Worm (Caenorhabditis elegans): ENCODE measurements around the gene F08F3.8.

ce11 chrV:5447057-5447456 lies 14.7 kb upstream of the F08F3.8 start:
- no peak for TF ChIP-seq nhr-41 (GFP tag; IDR thresholded peaks at IDR 0.05)
- no peak for TF ChIP-seq lin-15B (tag; optimal IDR thresholded peaks at IDR 0.05)
- TF ChIP-seq F26F4.8 (GFP tag; conservative IDR thresholded peaks at IDR 0.05): no peak
- no peak for TF ChIP-seq zip-2 (tag; optimal IDR thresholded peaks at IDR 0.05)

Data from whole organism, L4 larva.